Fruit fly (Drosophila melanogaster) whole organism, embryonic: ENCODE results near the gene CG13653.

Source experiments
- ATbp ChIP-seq: fragments of 200-800 bp; sonication (Bioruptor generic); optimal IDR thresholded peaks from 2 replicates; lab custom pipeline; 2017; ENCODE audit warnings: missing biosample characterization, mild to moderate bottlenecking, missing genetic modification characterization, missing genetic modification reagents
- Bgb ChIP-seq: fragments of 200-800 bp; sonication (Bioruptor generic); IDR thresholded peaks from 2 replicates; pipeline ENCODE4 v1.3.6; 2022; ENCODE audit warnings: missing biosample characterization, missing genetic modification characterization; ENCODE audit not compliant: partially characterized antibody
- CG10209 ChIP-seq: fragments of 200-800 bp; sonication (Bioruptor generic); optimal IDR thresholded peaks from 3 replicates; lab custom pipeline; 2017; ENCODE audit warnings: missing biosample characterization, mild to moderate bottlenecking, missing genetic modification characterization, missing genetic modification reagents
- CG13287 ChIP-seq: fragments of 200-800 bp; sonication (Bioruptor generic); IDR thresholded peaks from 2 replicates; pipeline ENCODE4 v1.3.6; 2022; ENCODE audit warnings: missing biosample characterization, missing genetic modification characterization; ENCODE audit not compliant: partially characterized antibody
- CG14050 ChIP-seq: fragments of 200-800 bp; sonication (Bioruptor generic); IDR thresholded peaks from 3 replicates; pipeline ENCODE4 v1.3.6; 2022; ENCODE audit warnings: missing biosample characterization, missing genetic modification characterization
- CG15601 ChIP-seq: fragments of 200-800 bp; sonication (Bioruptor generic); optimal IDR thresholded peaks from 3 replicates; lab custom pipeline; 2019; ENCODE audit warnings: missing biosample characterization, mild to moderate bottlenecking, missing genetic modification characterization, moderate library complexity
- CG16863 ChIP-seq: fragments of 200-800 bp; sonication (Bioruptor generic); optimal IDR thresholded peaks from 3 replicates; lab custom pipeline; 2016; ENCODE audit warnings: missing biosample characterization, missing genetic modification characterization
- CG1832 ChIP-seq: fragments of 200-800 bp; sonication (Bioruptor generic); optimal IDR thresholded peaks from 2 replicates; lab custom pipeline; 2017; ENCODE audit warnings: missing biosample characterization, mild to moderate bottlenecking, missing genetic modification characterization, inconsistent platforms
- CG18476 ChIP-seq: fragments of 200-800 bp; sonication (Bioruptor generic); optimal IDR thresholded peaks from 2 replicates; lab custom pipeline; 2016; ENCODE audit warnings: missing biosample characterization, mild to moderate bottlenecking, missing genetic modification characterization
- CG2116 ChIP-seq: fragments of 200-800 bp; sonication (Bioruptor generic); optimal IDR thresholded peaks from 3 replicates; lab custom pipeline; 2018; ENCODE audit warnings: missing biosample characterization, mild to moderate bottlenecking, missing genetic modification characterization
- CG30431 ChIP-seq: fragments of 200-800 bp; sonication (Bioruptor generic); optimal IDR thresholded peaks from 2 replicates; lab custom pipeline; 2017; ENCODE audit warnings: missing biosample characterization, missing genetic modification characterization
- CG33213 ChIP-seq: fragments of 200-800 bp; sonication (Bioruptor generic); optimal IDR thresholded peaks from 3 replicates; lab custom pipeline; 2016; ENCODE audit warnings: missing biosample characterization, missing genetic modification characterization
- CG42726 ChIP-seq: fragments of 200-800 bp; sonication (Bioruptor generic); IDR thresholded peaks from 2 replicates; pipeline ENCODE4 v1.3.6; 2022; ENCODE audit warnings: missing biosample characterization, missing genetic modification characterization; ENCODE audit not compliant: partially characterized antibody
- CG4360 ChIP-seq: fragments of 200-800 bp; sonication (Bioruptor generic); IDR thresholded peaks from 2 replicates; pipeline ENCODE4 v1.3.6; 2022; ENCODE audit warnings: missing biosample characterization, missing genetic modification characterization
- CG4424 ChIP-seq: fragments of 200-800 bp; sonication (Bioruptor generic); optimal IDR thresholded peaks from 3 replicates; lab custom pipeline; 2016; ENCODE audit warnings: missing biosample characterization, missing genetic modification characterization
- CG4707 ChIP-seq: fragments of 200-800 bp; sonication (Bioruptor generic); optimal IDR thresholded peaks from 2 replicates; lab custom pipeline; 2018; ENCODE audit warnings: missing biosample characterization, mild to moderate bottlenecking, missing genetic modification characterization, moderate library complexity
- CG5180 ChIP-seq: fragments of 200-800 bp; sonication (Bioruptor generic); optimal IDR thresholded peaks from 3 replicates; lab custom pipeline; 2017; ENCODE audit warnings: missing biosample characterization, missing genetic modification characterization, mild to moderate bottlenecking, moderate library complexity, missing genetic modification reagents
- CG6175 ChIP-seq: fragments of 200-800 bp; sonication (Bioruptor generic); IDR thresholded peaks from 3 replicates; pipeline ENCODE4 v1.3.6; 2022; ENCODE audit warnings: missing biosample characterization, missing genetic modification characterization
- CG7928 ChIP-seq: fragments of 200-800 bp; sonication (Bioruptor generic); optimal IDR thresholded peaks from 2 replicates; lab custom pipeline; 2017; ENCODE audit warnings: missing biosample characterization, mild to moderate bottlenecking, missing genetic modification characterization
- CG9609 ChIP-seq: fragments of 200-800 bp; sonication (Bioruptor generic); optimal IDR thresholded peaks from 3 replicates; lab custom pipeline; 2016; ENCODE audit warnings: missing biosample characterization, missing genetic modification characterization
- CTCF ChIP-seq: fragments of 200-800 bp; sonication (Bioruptor generic); optimal IDR thresholded peaks from 2 replicates; lab custom pipeline; 2017; ENCODE audit warnings: missing biosample characterization, mild to moderate bottlenecking, missing genetic modification characterization, moderate library complexity
- ERR ChIP-seq: fragments of 200-800 bp; sonication (Bioruptor generic); optimal IDR thresholded peaks from 2 replicates; lab custom pipeline; 2016; ENCODE audit warnings: missing biosample characterization, missing genetic modification characterization
- Fer1 ChIP-seq: fragments of 200-800 bp; sonication (Bioruptor generic); optimal IDR thresholded peaks from 2 replicates; lab custom pipeline; 2017; ENCODE audit warnings: missing biosample characterization, mild to moderate bottlenecking, missing genetic modification characterization
- HLH3B ChIP-seq: fragments of 200-800 bp; sonication (Bioruptor generic); IDR thresholded peaks from 2 replicates; pipeline ENCODE4 v1.3.6; 2022; ENCODE audit warnings: missing biosample characterization, missing genetic modification characterization
- Hey ChIP-seq: fragments of 200-800 bp; sonication (Bioruptor generic); optimal IDR thresholded peaks from 3 replicates; lab custom pipeline; 2018; ENCODE audit warnings: missing biosample characterization, mild to moderate bottlenecking, missing genetic modification characterization
- Mes4 ChIP-seq: fragments of 200-800 bp; sonication (Bioruptor generic); optimal IDR thresholded peaks from 2 replicates; lab custom pipeline; 2016; ENCODE audit warnings: missing biosample characterization, missing genetic modification characterization
- Nf-YA ChIP-seq: fragments of 200-800 bp; sonication (Bioruptor generic); IDR thresholded peaks from 2 replicates; pipeline ENCODE4 v1.3.6; 2022; ENCODE audit warnings: missing biosample characterization, missing genetic modification characterization
- Optix ChIP-seq: fragments of 200-800 bp; sonication (Bioruptor generic); IDR thresholded peaks from 3 replicates; pipeline ENCODE4 v1.3.6; 2022; ENCODE audit warnings: missing biosample characterization, missing genetic modification characterization
- Ptx1 ChIP-seq: fragments of 200-800 bp; sonication (Bioruptor generic); IDR thresholded peaks from 2 replicates; pipeline ENCODE4 v1.3.6; 2022; ENCODE audit warnings: missing biosample characterization, missing genetic modification characterization
- Sox100B ChIP-seq: fragments of 200-800 bp; sonication (Bioruptor generic); optimal IDR thresholded peaks from 3 replicates; lab custom pipeline; 2018; ENCODE audit warnings: missing biosample characterization, mild to moderate bottlenecking, missing genetic modification characterization
- Vsx1 ChIP-seq: fragments of 200-800 bp; sonication (Bioruptor generic); optimal IDR thresholded peaks from 2 replicates; lab custom pipeline; 2017; ENCODE audit warnings: missing biosample characterization, mild to moderate bottlenecking, missing genetic modification characterization, missing genetic modification reagents
- aop ChIP-seq: fragments of 200-800 bp; sonication (Bioruptor generic); IDR thresholded peaks from 2 replicates; pipeline ENCODE4 v1.3.6; 2022; ENCODE audit warnings: missing biosample characterization, missing genetic modification characterization
- crc ChIP-seq: fragments of 200-800 bp; sonication (Bioruptor generic); optimal IDR thresholded peaks from 2 replicates; lab custom pipeline; 2016; ENCODE audit warnings: missing biosample characterization, missing genetic modification characterization
- croc ChIP-seq: fragments of 200-800 bp; sonication (Bioruptor generic); conservative IDR thresholded peaks from 3 replicates; pipeline ENCODE4 v1.3.6; 2022; ENCODE audit warnings: missing biosample characterization, missing genetic modification characterization
- da ChIP-seq: fragments of 200-800 bp; sonication (Bioruptor generic); optimal IDR thresholded peaks from 2 replicates; lab custom pipeline; 2016; ENCODE audit warnings: missing biosample characterization, missing genetic modification characterization
- dm ChIP-seq: fragments of 200-800 bp; sonication (Bioruptor generic); optimal IDR thresholded peaks from 3 replicates; lab custom pipeline; 2016; ENCODE audit warnings: missing biosample characterization, missing genetic modification characterization
- dmrt99B ChIP-seq: fragments of 200-800 bp; sonication (Bioruptor generic); optimal IDR thresholded peaks from 2 replicates; lab custom pipeline; 2018; ENCODE audit warnings: missing biosample characterization, mild to moderate bottlenecking, missing genetic modification characterization, moderate library complexity
- gcm ChIP-seq: fragments of 200-800 bp; sonication (Bioruptor generic); optimal IDR thresholded peaks from 2 replicates; lab custom pipeline; 2019; ENCODE audit warnings: missing biosample characterization, mild to moderate bottlenecking, missing genetic modification characterization, moderate library complexity
- gsb ChIP-seq: fragments of 200-800 bp; sonication (Bioruptor generic); IDR thresholded peaks from 2 replicates; pipeline ENCODE4 v1.3.6; 2022; ENCODE audit warnings: missing biosample characterization, missing genetic modification characterization
- gt ChIP-seq: fragments of 200-800 bp; sonication (Bioruptor generic); IDR thresholded peaks from 2 replicates; pipeline ENCODE4 v1.3.6; 2022; ENCODE audit warnings: missing biosample characterization, missing genetic modification characterization
- hth ChIP-seq: fragments of >200 bp; optimal IDR thresholded peaks from 2 replicates; lab custom pipeline; 2017; ENCODE audit warnings: inconsistent platforms
- inv ChIP-seq: fragments of 200-800 bp; sonication (Bioruptor generic); IDR thresholded peaks from 2 replicates; pipeline ENCODE4 v1.3.6; 2022; ENCODE audit warnings: missing biosample characterization, missing genetic modification characterization; ENCODE audit not compliant: partially characterized antibody
- jumu ChIP-seq: fragments of 200-800 bp; sonication (Bioruptor generic); optimal IDR thresholded peaks from 3 replicates; lab custom pipeline; 2016; ENCODE audit warnings: missing biosample characterization, missing genetic modification characterization
- lab ChIP-seq: fragments of 200-800 bp; sonication (Bioruptor generic); optimal IDR thresholded peaks from 3 replicates; lab custom pipeline; 2017; ENCODE audit warnings: missing biosample characterization, missing genetic modification characterization, mild to moderate bottlenecking, moderate library complexity, missing genetic modification reagents
- phol ChIP-seq: fragments of 200-800 bp; sonication (Bioruptor generic); optimal IDR thresholded peaks from 3 replicates; lab custom pipeline; 2018; ENCODE audit warnings: missing biosample characterization, mild to moderate bottlenecking, missing genetic modification characterization, moderate library complexity
- run ChIP-seq: fragments of 200-800 bp; sonication (Bioruptor generic); optimal IDR thresholded peaks from 3 replicates; lab custom pipeline; 2018; ENCODE audit warnings: missing biosample characterization, mild to moderate bottlenecking, missing genetic modification characterization
- sima ChIP-seq: fragments of 200-800 bp; sonication (Bioruptor generic); optimal IDR thresholded peaks from 2 replicates; lab custom pipeline; 2016; ENCODE audit warnings: missing biosample characterization, missing genetic modification characterization
- toy ChIP-seq: fragments of 200-800 bp; sonication (Bioruptor generic); IDR thresholded peaks from 2 replicates; pipeline ENCODE4 v1.3.6; 2022; ENCODE audit warnings: missing biosample characterization, missing genetic modification characterization
- trem ChIP-seq: fragments of 200-800 bp; optimal IDR thresholded peaks from 3 replicates; lab custom pipeline; 2019; ENCODE audit warnings: missing biosample characterization, mild to moderate bottlenecking, missing genetic modification characterization, moderate library complexity
- ttk ChIP-seq: fragments of 200-800 bp; sonication (Bioruptor generic); IDR thresholded peaks from 2 replicates; pipeline ENCODE4 v2.1.2; 2022; ENCODE audit warnings: missing biosample characterization, missing genetic modification characterization
- tx ChIP-seq: fragments of 200-800 bp; sonication (Bioruptor generic); optimal IDR thresholded peaks from 2 replicates; lab custom pipeline; 2016; ENCODE audit warnings: missing biosample characterization, missing genetic modification characterization
- vnd ChIP-seq: fragments of 200-800 bp; sonication (Bioruptor generic); IDR thresholded peaks from 3 replicates; pipeline ENCODE4 v1.3.6; 2022; ENCODE audit warnings: missing biosample characterization, missing genetic modification characterization; ENCODE audit not compliant: partially characterized antibody

Gene CG13653

dm6 chr3R:25178521-25178920, 16.8 kb upstream of the CG13653 start (continued):
- TF ChIP-seq Ptx1 (GFP tag; lab: Robert Waterston, UW) (peak; percentile 56; the same call in 1 of the 2 replicates), trem (tag; lab: Kevin White, UChicago) (peak; percentile 45), ERR (GFP tag; lab: Kevin White, UChicago) (no peak), CG9609 (GFP tag; lab: Kevin White, UChicago) (peak; percentile 27), croc (GFP tag; lab: Robert Waterston, UW) (no peak; the same call in 2 of the 3 replicates), crc (GFP tag; lab: Kevin White, UChicago) (no peak), CG6175 (no peak), CG16863 (peak; percentile 43), Vsx1 (GFP tag; lab: Kevin White, UChicago) (no peak), CG15601 (tag; lab: Kevin White, UChicago) (peak; percentile 67), phol (peak; percentile 53), gt (GFP tag; lab: Robert Waterston, UW) (0 out of 2 replicates have a peak, but pooled peaks have one; percentile 33), ATbp (peak; percentile 22), CG13287 (GFP tag; lab: Robert Waterston, UW) (no peak), CG30431 (GFP tag; lab: Kevin White, UChicago) (peak; percentile 90), hth (lab: Kevin White, UChicago) (no peak), Hey (tag; lab: Kevin White, UChicago) (no peak), toy (GFP tag; lab: Robert Waterston, UW) (no peak), CG4707 (GFP tag; lab: Kevin White, UChicago) (peak; percentile 43), gcm (GFP tag; lab: Kevin White, UChicago) (peak; percentile 38), dm (GFP tag; lab: Kevin White, UChicago) (no peak), CG18476 (GFP tag; lab: Kevin White, UChicago) (no peak), Fer1 (no peak), run (tag; lab: Kevin White, UChicago) (no peak), inv (GFP tag; lab: Robert Waterston, UW) (no peak), CG2116 (GFP tag; lab: Kevin White, UChicago) (peak; percentile 33), dmrt99B (tag; lab: Kevin White, UChicago) (peak; percentile 73), CG14050 (GFP tag; lab: Robert Waterston, UW) (no peak), CG4360 (peak; percentile 31; the same call in 1 of the 2 replicates), HLH3B (GFP tag; lab: Robert Waterston, UW) (peak; percentile 48; the same call in 1 of the 2 replicates), vnd (GFP tag; lab: Robert Waterston, UW) (no peak), CG42726 (GFP tag; lab: Robert Waterston, UW) (no peak), sima (no peak), Mes4 (peak; percentile 53), CG33213 (GFP tag; lab: Kevin White, UChicago) (peak; percentile 6), CG1832 (GFP tag; lab: Kevin White, UChicago) (no peak), lab (peak; percentile 53), Bgb (no peak), Nf-YA (GFP tag; lab: Robert Waterston, UW) (no peak), tx (GFP tag; lab: Kevin White, UChicago) (no peak), gsb (GFP tag; lab: Robert Waterston, UW) (no peak), CG5180 (GFP tag; lab: Kevin White, UChicago) (no peak), ttk (GFP tag; lab: Robert Waterston, UW) (peak; percentile 61; the same call in 1 of the 2 replicates), CG10209 (peak; percentile 74), Sox100B (GFP tag; lab: Kevin White, UChicago) (peak; percentile 13), jumu (no peak), CG7928 (no peak), CG4424 (GFP tag; lab: Kevin White, UChicago) (peak; percentile 5), Optix (peak; percentile 83; the same call in 2 of the 3 replicates), CTCF (GFP tag; lab: Kevin White, UChicago) (no peak), da (no peak), aop (GFP tag; lab: Robert Waterston, UW) (0 out of 2 replicates have a peak, but pooled peaks have one; percentile 8)
